Fruit fly (Drosophila melanogaster) S2 (cell line): ENCODE results near the gene gogo.

Source experiments
- CG8478 ChIP-seq: fragments of >200 bp; optimal IDR thresholded peaks from 2 replicates; lab custom pipeline; 2018
- CTCF ChIP-seq, 2 experiments: fragments of >200 bp; optimal IDR thresholded peaks; 2 replicates each; lab custom pipeline; 2018

The gogo gene

DNA sequence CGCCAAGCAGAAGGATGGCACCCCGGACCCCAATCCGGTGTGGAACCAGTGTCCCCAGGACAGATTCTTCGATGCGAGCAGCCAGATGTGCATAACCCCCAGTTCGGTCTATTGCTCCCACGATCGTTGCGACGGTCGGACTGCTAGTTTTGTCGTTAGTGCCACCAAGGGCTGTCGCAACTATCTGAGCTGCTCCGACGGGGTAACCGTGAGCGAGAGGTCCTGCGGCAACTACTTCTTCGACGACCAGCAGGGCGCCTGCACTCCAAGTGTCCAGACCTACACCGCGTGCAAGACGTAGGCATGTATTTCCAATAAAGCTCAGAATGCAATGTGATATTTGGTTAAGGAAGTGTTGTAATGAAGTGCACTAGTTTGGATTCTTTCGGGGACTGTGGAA is 72.3 kb downstream of the gogo start:
- TF ChIP-seq CTCF (optimal IDR thresholded peaks at IDR 0.05; lab: Kevin White, UChicago) (no peak), CG8478 (lab: Kevin White, UChicago) (no peak)

DNA sequence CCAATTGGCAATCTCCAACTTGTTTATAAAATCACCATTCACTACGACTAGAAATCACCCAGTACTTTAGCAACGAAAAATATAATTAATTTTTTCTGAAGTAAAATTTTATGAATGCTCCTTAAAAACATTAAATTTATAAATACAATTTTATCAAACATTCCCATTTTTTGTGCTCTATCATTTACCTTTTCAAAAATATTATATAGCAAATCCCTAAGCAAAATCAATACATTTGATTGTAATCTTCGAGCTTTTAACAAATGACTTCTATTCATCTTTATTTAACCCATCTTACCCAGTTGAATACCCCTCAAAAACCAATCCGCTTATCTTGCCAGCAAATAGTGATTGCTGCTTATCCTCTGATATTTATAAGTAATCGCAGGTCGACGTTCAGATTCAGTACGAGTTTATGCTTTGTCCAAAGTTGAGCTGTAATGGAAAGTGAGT is 73.5 kb downstream of the gogo start, which contains the start of gene CG17145:
CG17145 (plus strand) TSS at position 403 of the 453 bp plus-strand sequence.
- no peak for TF ChIP-seq CG8478 (lab: Kevin White, UChicago)
- TF ChIP-seq CTCF (optimal IDR thresholded peaks at IDR 0.05; lab: Kevin White, UChicago) = no peak

DNA sequence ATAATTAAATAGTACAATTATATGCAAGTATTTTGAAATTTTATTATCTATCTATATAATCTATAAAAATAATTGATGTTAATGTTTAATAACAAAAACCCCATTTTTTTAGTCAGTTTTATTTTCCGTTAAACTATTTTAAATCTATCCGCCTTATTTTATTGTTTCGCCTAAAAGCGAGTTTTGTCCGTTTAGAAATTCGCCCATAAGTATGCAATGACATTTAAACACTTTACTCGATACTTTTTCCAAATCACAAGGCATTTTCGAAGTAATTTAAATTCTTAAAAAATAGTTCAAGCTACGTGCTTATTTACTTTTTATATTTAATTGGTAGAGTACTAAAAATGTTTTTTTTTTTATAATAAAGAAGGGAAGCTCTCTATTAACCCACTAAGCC is 74.0 kb downstream of the gogo start:
- TF ChIP-seq CTCF (optimal IDR thresholded peaks at IDR 0.05; lab: Kevin White, UChicago) = no peak
- TF ChIP-seq CG8478 (lab: Kevin White, UChicago) = no peak

DNA sequence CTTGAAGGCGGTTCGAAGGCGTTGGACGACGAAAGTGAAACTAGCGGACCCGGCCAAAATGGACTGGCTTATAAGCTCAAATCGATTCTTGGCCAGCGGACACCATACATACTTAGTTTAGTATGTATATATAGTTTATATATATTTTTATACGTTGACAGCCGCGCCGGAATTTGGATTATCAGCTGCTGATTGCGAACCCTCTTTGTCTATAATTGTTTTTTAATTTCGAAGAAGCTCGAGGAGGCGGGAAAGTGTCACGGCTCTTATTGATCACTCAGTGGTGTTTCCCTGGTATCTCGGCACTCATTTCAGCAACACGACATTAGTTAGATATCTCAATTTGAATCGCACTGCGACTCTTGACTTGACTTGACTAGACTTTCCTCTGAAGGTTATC is 74.6 kb downstream of the gogo start, which contains the start of gene CG6933:
CG6933 (minus strand) TSS at position 47 of the 400 bp plus-strand sequence.
- no peak for TF ChIP-seq CTCF (optimal IDR thresholded peaks at IDR 0.05; lab: Kevin White, UChicago)
- TF ChIP-seq CG8478 (lab: Kevin White, UChicago) = no peak
